Worm (Caenorhabditis elegans): Measurements from ENCODE around the gene C05D11.5.

DNA sequence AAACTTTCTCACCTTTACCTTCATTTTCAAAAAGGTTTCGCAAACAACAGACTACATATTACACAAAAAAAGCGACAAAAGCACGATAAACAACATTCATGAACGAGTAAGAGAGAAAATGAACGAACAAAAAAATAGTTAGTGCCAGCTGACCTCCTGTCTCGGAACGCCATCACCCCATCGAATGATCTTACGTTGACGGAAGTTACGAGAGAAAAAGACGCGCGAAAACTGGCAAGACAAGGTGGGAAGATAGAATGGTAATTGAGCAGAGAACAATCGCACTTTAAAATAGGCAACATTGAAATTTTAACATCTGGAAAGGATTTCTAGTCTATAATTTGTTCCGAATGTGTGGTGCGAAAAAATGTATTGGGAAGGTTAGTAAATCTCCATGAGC, 8.4 kb upstream of the C05D11.5 start:
- TF ChIP-seq pag-3 (tag; optimal IDR thresholded peaks at IDR 0.05; ENCODE audit: borderline replicate concordance, insufficient read depth) (no peak), elt-2 (tag; optimal IDR thresholded peaks at IDR 0.05) (no peak), aly-2 (tag; optimal IDR thresholded peaks at IDR 0.05) (no peak), fkh-8 (tag; optimal IDR thresholded peaks at IDR 0.05) (no peak), unc-86 (tag; optimal IDR thresholded peaks at IDR 0.05) (no peak), rnt-1 (tag; optimal IDR thresholded peaks at IDR 0.05) (peak; percentile 10), efl-1 (optimal IDR thresholded peaks at IDR 0.05) (no peak), efl-1 (GFP tag; optimal IDR thresholded peaks at IDR 0.05 in 1 of 2) (no peak), dpl-1 (GFP tag; optimal IDR thresholded peaks at IDR 0.05) (no peak), fkh-10 (GFP tag; optimal IDR thresholded peaks at IDR 0.05) (no peak), lin-35 (GFP tag; optimal IDR thresholded peaks at IDR 0.05) (peak in 1 of 2 experiments; percentile 45), ces-1 (GFP tag; optimal IDR thresholded peaks at IDR 0.05) (no peak), ceh-63 (GFP tag; optimal IDR thresholded peaks at IDR 0.05) (no peak)

Data from whole organism, L1 larva.